Worm (Caenorhabditis elegans) whole organism, late embryonic: Measurements from ENCODE around the gene D1005.10.

Source experiments
- C08G9.2 ChIP-seq: sonication (generic microtip); optimal IDR thresholded peaks from 2 replicates; lab custom pipeline; 2016; ENCODE audit warnings: mild to moderate bottlenecking, missing genetic modification characterization, moderate library complexity, missing compliant biosample characterization
- F13H6.1 ChIP-seq: sonication (generic microtip); optimal IDR thresholded peaks from 2 replicates; lab custom pipeline; 2016; ENCODE audit warnings: missing genetic modification characterization, missing compliant biosample characterization
- ceh-31 ChIP-seq: sonication (generic microtip); optimal IDR thresholded peaks from 2 replicates; lab custom pipeline; 2016; ENCODE audit warnings: missing genetic modification characterization, missing compliant biosample characterization
- ceh-9 ChIP-seq: sonication (generic microtip); optimal IDR thresholded peaks from 2 replicates; lab custom pipeline; 2016; ENCODE audit warnings: mild to moderate bottlenecking, missing genetic modification characterization, inconsistent platforms, missing compliant biosample characterization
- elt-2 ChIP-seq: sonication (generic microtip); optimal IDR thresholded peaks from 2 replicates; lab custom pipeline; 2016; ENCODE audit warnings: missing genetic modification reagents, missing genetic modification characterization, missing compliant biosample characterization
- mec-3 ChIP-seq: sonication (generic microtip); optimal IDR thresholded peaks from 2 replicates; lab custom pipeline; 2016; ENCODE audit warnings: borderline replicate concordance, missing genetic modification characterization, missing compliant biosample characterization
- nfya-1 ChIP-seq: sonication (generic microtip); optimal IDR thresholded peaks from 2 replicates; lab custom pipeline; 2017; ENCODE audit warnings: missing genetic modification characterization, mild to moderate bottlenecking, missing compliant biosample characterization, antibody characterized with exemption, moderate library complexity
- nhr-11 ChIP-seq: fragments of 150-350 bp; optimal IDR thresholded peaks from 2 replicates; lab custom pipeline; 2014; ENCODE audit warnings: missing biosample characterization, missing genetic modification characterization
- pha-4 ChIP-seq: fragments of 150-350 bp; optimal IDR thresholded peaks from 2 replicates; lab custom pipeline; 2018; ENCODE audit warnings: missing biosample characterization, missing genetic modification reagents, missing genetic modification characterization
- tbx-2 ChIP-seq: sonication (generic microtip); optimal IDR thresholded peaks from 2 replicates; lab custom pipeline; 2016; ENCODE audit warnings: missing genetic modification characterization, missing compliant biosample characterization
- ttx-3 ChIP-seq: sonication (generic microtip); optimal IDR thresholded peaks from 2 replicates; lab custom pipeline; 2016; ENCODE audit warnings: missing genetic modification reagents, missing genetic modification characterization, missing compliant biosample characterization
- unc-86 ChIP-seq: sonication (generic microtip); optimal IDR thresholded peaks from 2 replicates; lab custom pipeline; 2016; ENCODE audit warnings: missing genetic modification characterization, missing compliant biosample characterization

- TF ChIP-seq elt-2 (tag; lab: Kevin White, UChicago): peak; percentile 98
- TF ChIP-seq nhr-11 (tag; lab: Kevin White, UChicago): no peak
- TF ChIP-seq ceh-31: no peak
- no peak for TF ChIP-seq tbx-2 (tag; lab: Kevin White, UChicago)
- TF ChIP-seq unc-86 (tag; lab: Kevin White, UChicago): no peak
- no peak for TF ChIP-seq mec-3 (tag; lab: Kevin White, UChicago)
- TF ChIP-seq C08G9.2: no peak
- no peak for TF ChIP-seq nfya-1
- no peak for TF ChIP-seq ttx-3 (tag; lab: Kevin White, UChicago)
- no peak for TF ChIP-seq ceh-9 (tag; lab: Kevin White, UChicago)
- no peak for TF ChIP-seq F13H6.1 (tag; lab: Kevin White, UChicago)
- TF ChIP-seq pha-4: no peak
Observed at ce11 chrX:1477932-1478331, 8.1 kb downstream of the D1005.10 start.
